Fruit fly (Drosophila melanogaster) whole organism, wandering third instar larva: ENCODE results near the gene IleRS-m.

Source experiments
- Dfd ChIP-seq: fragments of >200 bp; optimal IDR thresholded peaks from 2 replicates; lab custom pipeline; 2017; ENCODE audit warnings: missing biosample characterization, missing genetic modification characterization
- Dif ChIP-seq: fragments of 200-275, 200-300 bp; sonication (Bioruptor generic); optimal IDR thresholded peaks from 2 replicates; lab custom pipeline; 2018; ENCODE audit warnings: missing biosample characterization, missing genetic modification characterization; ENCODE audit not compliant: partially characterized antibody
- Hr78 ChIP-seq: fragments of >200 bp; optimal IDR thresholded peaks from 2 replicates; lab custom pipeline; 2017; ENCODE audit warnings: missing biosample characterization, missing genetic modification characterization
- Hr83 ChIP-seq: fragments of 200-300 bp; sonication (Bioruptor generic); optimal IDR thresholded peaks from 2 replicates; lab custom pipeline; 2016; ENCODE audit warnings: missing biosample characterization, mild to moderate bottlenecking, missing genetic modification characterization, moderate library complexity; ENCODE audit not compliant: poor library complexity, severe bottlenecking
- OdsH ChIP-seq: fragments of 200-800 bp; sonication (Bioruptor generic); optimal IDR thresholded peaks from 2 replicates; lab custom pipeline; 2016; ENCODE audit warnings: missing biosample characterization, mild to moderate bottlenecking, missing genetic modification characterization
- pan ChIP-seq: fragments of >200 bp; optimal IDR thresholded peaks from 2 replicates; lab custom pipeline; 2017
- psq ChIP-seq: fragments of 200-800 bp; sonication (Bioruptor generic); optimal IDR thresholded peaks from 3 replicates; lab custom pipeline; 2017; ENCODE audit warnings: missing biosample characterization, mild to moderate bottlenecking, missing genetic modification characterization, moderate library complexity
- usp ChIP-seq: fragments of >200 bp; optimal IDR thresholded peaks from 2 replicates; lab custom pipeline; 2017; ENCODE audit warnings: missing biosample characterization, missing genetic modification characterization

DNA sequence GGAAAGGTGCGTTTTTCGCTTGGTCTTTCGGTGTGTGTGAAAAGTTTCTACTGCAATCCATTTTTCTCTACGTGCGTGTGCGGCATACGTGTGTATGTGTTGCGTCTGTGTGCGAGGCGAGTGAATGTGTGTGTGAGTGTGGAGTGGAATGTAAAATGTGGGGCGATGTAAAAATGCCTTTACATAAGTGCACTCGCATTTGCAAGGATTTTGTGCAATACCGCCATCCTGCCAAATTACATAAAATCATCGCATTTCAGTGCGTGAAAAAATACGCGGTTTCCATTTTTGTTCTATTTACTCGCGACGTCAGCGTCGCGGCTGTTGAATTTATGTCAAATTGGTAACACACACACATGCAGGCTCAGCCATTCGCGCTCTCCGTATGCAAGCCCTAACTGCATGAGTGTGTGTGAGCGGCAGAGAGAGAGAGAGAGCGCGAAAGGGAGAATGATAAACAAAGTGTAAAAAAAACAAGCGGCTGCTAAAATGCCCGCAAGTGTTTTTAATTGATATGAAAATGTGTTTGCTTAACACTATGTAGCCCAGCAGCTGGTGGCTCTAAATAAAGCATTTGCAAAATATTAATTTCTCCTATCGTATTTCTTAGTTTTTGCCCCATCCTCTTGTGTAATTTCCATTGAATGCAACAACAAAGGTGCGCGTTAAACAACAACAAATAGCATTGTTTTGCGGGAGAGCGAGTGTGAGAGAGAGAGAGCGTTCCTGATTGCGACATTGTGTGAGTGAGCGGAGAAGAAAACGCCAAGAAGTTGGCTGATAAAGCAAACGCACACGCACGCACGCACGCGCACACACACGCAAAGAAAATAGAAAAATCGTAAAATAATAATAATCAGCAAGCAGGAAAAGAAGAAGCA, 47.7 kb upstream of the IleRS-m start:
- peak; percentile 39 for TF ChIP-seq Hr78 (GFP tag; lab: Kevin White, UChicago)
- peak; percentile 4 for TF ChIP-seq Hr83 (GFP tag; lab: Kevin White, UChicago)
- TF ChIP-seq Dif (GFP tag; lab: Kevin White, UChicago): peak; percentile 58
- TF ChIP-seq pan: peak; percentile 82
- peak; percentile 15 for TF ChIP-seq psq (GFP tag; lab: Kevin White, UChicago)
- TF ChIP-seq OdsH (GFP tag; lab: Kevin White, UChicago): no peak
- TF ChIP-seq Dfd (GFP tag; lab: Kevin White, UChicago): peak; percentile 99
- no peak for TF ChIP-seq usp (GFP tag; lab: Kevin White, UChicago)
